Worm (Caenorhabditis elegans): ENCODE data around the gene R01H10.4.

R01H10.4 gene

DNA sequence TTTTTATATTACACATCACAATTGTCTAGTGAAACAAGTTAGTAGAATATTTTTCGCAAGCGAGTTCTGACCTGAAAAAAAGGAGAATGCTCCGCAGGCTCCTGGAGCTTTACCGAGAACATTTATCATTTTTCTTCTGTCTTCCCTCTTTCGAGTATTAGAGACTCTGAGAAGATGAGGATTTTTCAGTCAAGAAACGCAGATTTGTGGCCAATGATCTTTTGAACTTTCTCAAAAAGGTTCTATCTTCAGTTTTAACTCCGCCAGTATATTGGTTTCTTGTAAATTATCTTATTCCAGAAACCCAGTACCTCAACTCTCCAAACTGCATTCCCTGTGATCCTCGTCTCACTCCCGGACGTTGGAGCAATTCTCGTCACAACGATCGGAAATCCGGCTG is 31.0 kb downstream of the R01H10.4 start, which contains the start of gene K10G9.2:
K10G9.2 (plus strand) TSS at position 301 of the 400 bp plus-strand sequence.
- TF ChIP-seq W03F9.2 (tag; optimal IDR thresholded peaks at IDR 0.05): no peak
- no peak for TF ChIP-seq him-1 (tag; optimal IDR thresholded peaks at IDR 0.05)
- TF ChIP-seq dao-5 (tag; optimal IDR thresholded peaks at IDR 0.05): no peak

ce11 chrIII:10289790-10290189 is 35.2 kb downstream of the R01H10.4 start:
- TF ChIP-seq dao-5 (tag; optimal IDR thresholded peaks at IDR 0.05) (no peak), him-1 (tag; optimal IDR thresholded peaks at IDR 0.05) (no peak), W03F9.2 (tag; optimal IDR thresholded peaks at IDR 0.05) (no peak)

- no peak for TF ChIP-seq him-1 (tag; optimal IDR thresholded peaks at IDR 0.05)
- TF ChIP-seq W03F9.2 (tag; optimal IDR thresholded peaks at IDR 0.05): no peak
- no peak for TF ChIP-seq dao-5 (tag; optimal IDR thresholded peaks at IDR 0.05)
These were observed 35.9 kb downstream of the R01H10.4 start for ce11 chrIII:10290541-10290940.

- TF ChIP-seq dao-5 (tag; optimal IDR thresholded peaks at IDR 0.05): no peak
- no peak for TF ChIP-seq W03F9.2 (tag; optimal IDR thresholded peaks at IDR 0.05)
These were observed 38.7 kb downstream of the R01H10.4 start for ce11 chrIII:10293362-10293761.

DNA sequence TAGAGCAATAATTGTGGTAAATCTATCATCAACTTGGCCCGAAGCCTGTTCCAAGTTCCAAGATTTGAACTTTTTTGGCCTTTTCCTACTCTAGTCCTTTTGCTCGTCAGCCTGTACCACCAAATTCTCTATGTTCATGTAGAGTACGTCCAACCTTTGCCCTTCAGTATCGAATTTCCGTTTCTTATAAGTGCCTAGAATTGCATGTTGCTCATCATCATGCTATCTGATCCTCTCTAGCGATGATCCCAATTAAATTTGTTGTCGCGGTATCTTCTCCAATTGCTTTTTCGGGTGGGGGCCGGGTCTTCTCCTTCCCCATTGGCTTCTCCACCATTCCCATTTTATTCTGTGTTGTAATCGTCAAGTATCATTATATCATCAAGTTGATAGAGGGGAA is 39.3 kb downstream of the R01H10.4 start:
- TF ChIP-seq dao-5 (tag; optimal IDR thresholded peaks at IDR 0.05): no peak
- TF ChIP-seq him-1 (tag; optimal IDR thresholded peaks at IDR 0.05): no peak
- no peak for TF ChIP-seq W03F9.2 (tag; optimal IDR thresholded peaks at IDR 0.05)

DNA sequence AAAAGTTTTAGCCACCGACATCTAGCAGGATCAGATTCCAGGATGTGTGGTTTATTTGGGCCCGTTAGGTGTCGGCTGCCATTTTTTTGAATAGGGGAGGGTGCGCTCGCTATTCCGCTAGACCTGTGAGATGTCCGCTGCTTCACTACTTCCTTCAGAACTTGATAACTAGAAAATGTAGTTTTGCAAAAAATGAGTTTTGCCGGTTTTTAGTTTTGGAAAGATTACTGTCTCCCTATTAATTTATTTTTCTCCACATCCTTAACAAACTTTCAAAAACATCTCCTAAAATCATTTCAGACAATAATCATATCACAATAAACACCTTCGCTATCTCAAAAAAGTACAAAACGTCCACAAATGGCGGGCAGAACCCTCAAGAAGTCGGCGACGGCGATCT is 40.2 kb downstream of the R01H10.4 start, which contains the start of gene vglu-2:
vglu-2 (plus strand) TSS at position 301 of the 400 bp plus-strand sequence.
- no peak for TF ChIP-seq dao-5 (tag; optimal IDR thresholded peaks at IDR 0.05)
- no peak for TF ChIP-seq W03F9.2 (tag; optimal IDR thresholded peaks at IDR 0.05)
- TF ChIP-seq him-1 (tag; optimal IDR thresholded peaks at IDR 0.05): no peak

- no peak for TF ChIP-seq dao-5 (tag; optimal IDR thresholded peaks at IDR 0.05)
- TF ChIP-seq him-1 (tag; optimal IDR thresholded peaks at IDR 0.05): no peak
- TF ChIP-seq W03F9.2 (tag; optimal IDR thresholded peaks at IDR 0.05): no peak
These were observed 42.3 kb downstream of the R01H10.4 start for ce11 chrIII:10296904-10297303.

ce11 chrIII:10300078-10300477 is 45.5 kb downstream of the R01H10.4 start, which contains the start of gene vglu-3:
Gene vglu-3 (plus strand): TSS chrIII:10300378.
- TF ChIP-seq him-1 (tag; optimal IDR thresholded peaks at IDR 0.05) (no peak), dao-5 (tag; optimal IDR thresholded peaks at IDR 0.05) (no peak), W03F9.2 (tag; optimal IDR thresholded peaks at IDR 0.05) (no peak)

ce11 chrIII:10305295-10305694 is 50.7 kb downstream of the R01H10.4 start:
- TF ChIP-seq W03F9.2 (tag; optimal IDR thresholded peaks at IDR 0.05) (no peak), him-1 (tag; optimal IDR thresholded peaks at IDR 0.05) (no peak), dao-5 (tag; optimal IDR thresholded peaks at IDR 0.05) (no peak)

DNA sequence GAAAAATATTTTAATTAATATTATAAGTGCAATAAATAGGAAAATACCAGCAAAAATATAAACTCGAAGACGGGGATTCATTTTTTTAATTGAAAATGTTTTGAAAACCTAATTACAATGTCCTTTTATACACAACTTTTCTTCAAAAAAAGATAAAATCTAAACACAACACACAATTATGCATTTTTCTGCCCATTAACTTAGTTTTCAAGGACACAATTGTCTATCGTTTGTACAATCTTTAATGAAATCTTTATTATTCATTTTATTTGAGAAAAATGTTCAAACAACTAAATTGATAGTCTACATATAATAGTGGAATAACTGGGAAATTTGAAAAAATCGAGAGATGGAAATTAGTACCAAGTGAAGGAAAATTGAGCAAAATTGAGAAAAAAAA is 51.4 kb downstream of the R01H10.4 start, which contains the start of gene T07A5.1:
T07A5.1 (minus strand) TSS at position 149 of the 400 bp plus-strand sequence.
- TF ChIP-seq him-1 (tag; optimal IDR thresholded peaks at IDR 0.05) (no peak), W03F9.2 (tag; optimal IDR thresholded peaks at IDR 0.05) (no peak), dao-5 (tag; optimal IDR thresholded peaks at IDR 0.05) (no peak)

Data from whole organism, L4/young adult.